Fruit fly (Drosophila melanogaster) whole organism, embryonic: Measurements from ENCODE around the gene h-cup.
A peak's percentile ranks its signal among the peaks of the same experiment; 100 is the strongest.

Experiments
- CG10321 ChIP-seq: fragments of 200-800 bp; sonication (Bioruptor generic); IDR thresholded peaks from 2 replicates; pipeline ENCODE4 v1.3.6; 2022; ENCODE audit warnings: missing biosample characterization, missing genetic modification characterization
- CG10366 ChIP-seq: fragments of 200-800 bp; sonication (Bioruptor generic); IDR thresholded peaks from 2 replicates; pipeline ENCODE4 v1.3.6; 2022; ENCODE audit warnings: missing biosample characterization, missing genetic modification characterization
- CG10979 ChIP-seq: fragments of 200-800 bp; sonication (Bioruptor generic); optimal IDR thresholded peaks from 2 replicates; lab custom pipeline; 2018; ENCODE audit warnings: missing biosample characterization, mild to moderate bottlenecking, missing genetic modification characterization, moderate library complexity
- CG11504 ChIP-seq: fragments of 200-800 bp; sonication (Bioruptor generic); optimal IDR thresholded peaks from 3 replicates; lab custom pipeline; 2019; ENCODE audit warnings: missing biosample characterization, mild to moderate bottlenecking, missing genetic modification characterization, moderate library complexity
- CG12391 ChIP-seq: fragments of 200-800 bp; sonication (Bioruptor generic); optimal IDR thresholded peaks from 3 replicates; lab custom pipeline; 2018; ENCODE audit warnings: missing biosample characterization, mild to moderate bottlenecking, missing genetic modification characterization, moderate library complexity
- CG13424 ChIP-seq: fragments of 200-800 bp; sonication (Bioruptor generic); optimal IDR thresholded peaks from 2 replicates; lab custom pipeline; 2019; ENCODE audit warnings: missing biosample characterization, mild to moderate bottlenecking, missing genetic modification characterization, moderate library complexity
- CG1603 ChIP-seq: fragments of 200-800 bp; sonication (Bioruptor generic); optimal IDR thresholded peaks from 2 replicates; lab custom pipeline; 2019; ENCODE audit warnings: missing biosample characterization, mild to moderate bottlenecking, missing genetic modification characterization, moderate library complexity
- CG17359 ChIP-seq: fragments of 200-800 bp; sonication (Bioruptor generic); optimal IDR thresholded peaks from 3 replicates; lab custom pipeline; 2018; ENCODE audit warnings: missing biosample characterization, mild to moderate bottlenecking, missing genetic modification characterization, moderate library complexity
- CG17361 ChIP-seq: fragments of 200-800 bp; sonication (Bioruptor generic); IDR thresholded peaks from 3 replicates; pipeline ENCODE4 v1.3.6; 2022; ENCODE audit warnings: missing biosample characterization, missing genetic modification characterization
- CG2875 ChIP-seq: fragments of 200-800 bp; sonication (Bioruptor generic); optimal IDR thresholded peaks from 2 replicates; lab custom pipeline; 2017; ENCODE audit warnings: missing biosample characterization, mild to moderate bottlenecking, missing genetic modification characterization, missing genetic modification reagents
- CG31441 ChIP-seq: fragments of 200-800 bp; sonication (Bioruptor generic); IDR thresholded peaks from 2 replicates; pipeline ENCODE4 v1.3.6; 2022; ENCODE audit warnings: missing biosample characterization, missing genetic modification characterization
- CG32772 ChIP-seq: fragments of 200-800 bp; sonication (Bioruptor generic); IDR thresholded peaks from 2 replicates; pipeline ENCODE4 v1.3.6; 2022; ENCODE audit warnings: missing biosample characterization, missing genetic modification characterization
- CG4820 ChIP-seq: fragments of 200-800 bp; sonication (Bioruptor generic); optimal IDR thresholded peaks from 3 replicates; lab custom pipeline; 2016; ENCODE audit warnings: missing biosample characterization, missing genetic modification characterization
- CG6689 ChIP-seq: fragments of 200-800 bp; sonication (Bioruptor generic); IDR thresholded peaks from 2 replicates; pipeline ENCODE4 v1.3.6; 2022; ENCODE audit warnings: missing biosample characterization, missing genetic modification characterization
- CG7786 ChIP-seq: fragments of 200-800 bp; sonication (Bioruptor generic); optimal IDR thresholded peaks from 2 replicates; lab custom pipeline; 2016; ENCODE audit warnings: missing biosample characterization, missing genetic modification characterization
- CG7839 ChIP-seq: fragments of 200-800 bp; sonication (Bioruptor generic); optimal IDR thresholded peaks from 3 replicates; lab custom pipeline; 2018; ENCODE audit warnings: missing biosample characterization, mild to moderate bottlenecking, missing genetic modification characterization, moderate library complexity
- Deaf1 ChIP-seq: fragments of 200-800 bp; optimal IDR thresholded peaks from 3 replicates; lab custom pipeline; 2019; ENCODE audit warnings: missing biosample characterization, mild to moderate bottlenecking, missing genetic modification characterization, moderate library complexity
- ERR ChIP-seq: fragments of 200-800 bp; sonication (Bioruptor generic); optimal IDR thresholded peaks from 2 replicates; lab custom pipeline; 2016; ENCODE audit warnings: missing biosample characterization, missing genetic modification characterization
- Eip74EF ChIP-seq, 2 experiments: fragments of 200-800 bp in 1 of 2; fragments of >200 bp in 1 of 2; sonication (Bioruptor generic) in 1 of 2; optimal IDR thresholded peaks; 2 replicates each; lab custom pipeline; 2017 to 2019; ENCODE audit warnings: missing biosample characterization in 2 of 2, missing genetic modification characterization in 2 of 2, mild to moderate bottlenecking in 1 of 2, moderate library complexity in 1 of 2
- Hmx ChIP-seq: fragments of 200-800 bp; sonication (Bioruptor generic); optimal IDR thresholded peaks from 2 replicates; lab custom pipeline; 2016; ENCODE audit warnings: missing biosample characterization, missing genetic modification characterization
- Hr51 ChIP-seq, 2 experiments: fragments of 200-800 bp; sonication (Bioruptor generic); optimal IDR thresholded peaks; 2 replicates in 1 of 2; 3 replicates in 1 of 2; lab custom pipeline; 2016 to 2018; ENCODE audit warnings: missing biosample characterization in 2 of 2, missing genetic modification characterization in 2 of 2, mild to moderate bottlenecking in 1 of 2, moderate library complexity in 1 of 2
- PHDP ChIP-seq: fragments of 200-800 bp; sonication (Bioruptor generic); optimal IDR thresholded peaks from 3 replicates; lab custom pipeline; 2018; ENCODE audit warnings: missing biosample characterization, mild to moderate bottlenecking, missing genetic modification characterization, moderate library complexity
- Six4 ChIP-seq: fragments of 200-800 bp; sonication (Bioruptor generic); optimal IDR thresholded peaks from 2 replicates; lab custom pipeline; 2016; ENCODE audit warnings: missing biosample characterization, missing genetic modification characterization
- Sox102F ChIP-seq: fragments of 200-800 bp; sonication (Bioruptor generic); optimal IDR thresholded peaks from 2 replicates; lab custom pipeline; 2018; ENCODE audit warnings: missing biosample characterization, mild to moderate bottlenecking, missing genetic modification characterization, moderate library complexity
- Xrp1 ChIP-seq: fragments of 200-800 bp; sonication (Bioruptor generic); IDR thresholded peaks from 2 replicates; pipeline ENCODE4 v1.3.6; 2022; ENCODE audit warnings: missing biosample characterization, missing genetic modification characterization
- ab ChIP-seq: fragments of 200-800 bp; sonication (Bioruptor generic); optimal IDR thresholded peaks from 2 replicates; lab custom pipeline; 2016; ENCODE audit warnings: missing biosample characterization, missing genetic modification characterization
- br ChIP-seq: fragments of >200 bp; optimal IDR thresholded peaks from 2 replicates; lab custom pipeline; 2017
- ci ChIP-seq: fragments of 200-800 bp; sonication (Bioruptor generic); IDR thresholded peaks from 3 replicates; pipeline ENCODE4 v1.3.6; 2022; ENCODE audit warnings: missing biosample characterization, missing genetic modification characterization
- gfzf ChIP-seq: fragments of 200-800 bp; sonication (Bioruptor generic); optimal IDR thresholded peaks from 2 replicates; lab custom pipeline; 2016; ENCODE audit warnings: missing biosample characterization, mild to moderate bottlenecking, missing genetic modification characterization, moderate library complexity
- kni ChIP-seq: fragments of 200-800 bp; sonication (Bioruptor generic); optimal IDR thresholded peaks from 3 replicates; lab custom pipeline; 2017; ENCODE audit warnings: mild to moderate bottlenecking, missing biosample characterization, missing genetic modification reagents, missing genetic modification characterization
- nerfin-1 ChIP-seq: fragments of 200-800 bp; sonication (Bioruptor generic); optimal IDR thresholded peaks from 3 replicates; lab custom pipeline; 2019; ENCODE audit warnings: missing biosample characterization, mild to moderate bottlenecking, missing genetic modification characterization, moderate library complexity
- oc ChIP-seq: fragments of 200-800 bp; sonication (Bioruptor generic); optimal IDR thresholded peaks from 2 replicates; lab custom pipeline; 2018; ENCODE audit warnings: missing biosample characterization, mild to moderate bottlenecking, missing genetic modification characterization, moderate library complexity
- phol ChIP-seq: fragments of 200-800 bp; sonication (Bioruptor generic); optimal IDR thresholded peaks from 3 replicates; lab custom pipeline; 2018; ENCODE audit warnings: missing biosample characterization, mild to moderate bottlenecking, missing genetic modification characterization, moderate library complexity
- pnt ChIP-seq: fragments of 200-800 bp; sonication (Bioruptor generic); optimal IDR thresholded peaks from 3 replicates; lab custom pipeline; 2016; ENCODE audit warnings: missing biosample characterization, missing genetic modification characterization
- row ChIP-seq: fragments of 200-800 bp; sonication (Bioruptor generic); IDR thresholded peaks from 3 replicates; pipeline ENCODE4 v1.3.6; 2022; ENCODE audit warnings: missing biosample characterization, missing genetic modification characterization
- sim ChIP-seq: fragments of 200-800 bp; sonication (Bioruptor generic); IDR thresholded peaks from 2 replicates; pipeline ENCODE4 v1.3.6; 2022; ENCODE audit warnings: missing biosample characterization, missing genetic modification characterization
- sisA ChIP-seq: fragments of 200-800 bp; sonication (Bioruptor generic); IDR thresholded peaks from 2 replicates; pipeline ENCODE4 v1.3.6; 2022; ENCODE audit warnings: missing biosample characterization, missing genetic modification characterization
- slp2 ChIP-seq: fragments of 200-800 bp; sonication (Bioruptor generic); optimal IDR thresholded peaks from 2 replicates; lab custom pipeline; 2016; ENCODE audit warnings: missing biosample characterization, missing genetic modification characterization
- stc ChIP-seq: fragments of 200-800 bp; sonication (Bioruptor generic); IDR thresholded peaks from 2 replicates; pipeline ENCODE4 v1.3.6; 2022; ENCODE audit warnings: missing biosample characterization, missing genetic modification characterization
- ttk ChIP-seq: fragments of 200-800 bp; sonication (Bioruptor generic); IDR thresholded peaks from 2 replicates; pipeline ENCODE4 v2.1.2; 2022; ENCODE audit warnings: missing biosample characterization, missing genetic modification characterization
- wor ChIP-seq: fragments of 200-800 bp; sonication (Bioruptor generic); IDR thresholded peaks from 2 replicates; pipeline ENCODE4 v1.3.6; 2022; ENCODE audit warnings: missing biosample characterization, missing genetic modification characterization

Gene h-cup

dm6 chr3R:15425638-15426487 is 43.1 kb upstream of the h-cup start (continued):
- no peak for TF ChIP-seq pnt (GFP tag; lab: Kevin White, UChicago)
- TF ChIP-seq CG12391, result peak; percentile 18
- no peak for TF ChIP-seq CG32772
- peak; percentile 64 for TF ChIP-seq CG11504 (tag; lab: Kevin White, UChicago)
- peak; percentile 22 for TF ChIP-seq CG1603 (tag; lab: Kevin White, UChicago)
- peak; percentile 40 for TF ChIP-seq sisA
- no peak for TF ChIP-seq CG7786 (GFP tag; lab: Kevin White, UChicago)
- no peak for TF ChIP-seq Eip74EF (GFP tag; optimal IDR thresholded peaks at IDR 0.05; lab: Kevin White, UChicago)
- TF ChIP-seq Six4 (GFP tag; lab: Kevin White, UChicago), result no peak
- peak; percentile 60 for TF ChIP-seq Sox102F
- TF ChIP-seq ab (GFP tag; lab: Kevin White, UChicago), result no peak
- TF ChIP-seq CG17359 (tag; lab: Kevin White, UChicago), result peak; percentile 68
- no peak for TF ChIP-seq gfzf (GFP tag; lab: Kevin White, UChicago)
- 0 out of 3 replicates have a peak, but pooled peaks have one; percentile 64 for TF ChIP-seq ci (GFP tag; lab: Robert Waterston, UW)
- TF ChIP-seq sim (GFP tag; lab: Robert Waterston, UW), result 0 out of 2 replicates have a peak, but pooled peaks have one; percentile 23
- peak; percentile 4 for TF ChIP-seq CG4820 (GFP tag; lab: Kevin White, UChicago)
- peak; percentile 24 for TF ChIP-seq nerfin-1 (tag; lab: Kevin White, UChicago)
- TF ChIP-seq ttk (GFP tag; lab: Robert Waterston, UW), result peak; percentile 56
- 0 out of 2 replicates have a peak, but pooled peaks have one; percentile 20 for TF ChIP-seq Xrp1 (GFP tag; lab: Robert Waterston, UW)
- TF ChIP-seq CG13424 (tag; lab: Kevin White, UChicago), result peak; percentile 6
- peak; percentile 91 for TF ChIP-seq Deaf1 (tag; lab: Kevin White, UChicago)
- 0 out of 3 replicates have a peak, but pooled peaks have one; percentile 17 for TF ChIP-seq row (GFP tag; lab: Robert Waterston, UW)
- TF ChIP-seq Hmx (GFP tag; lab: Kevin White, UChicago), result no peak
- TF ChIP-seq CG10321 (GFP tag; lab: Robert Waterston, UW), result no peak
- peak; percentile 29; the same call in 1 of the 2 replicates for TF ChIP-seq CG10366
- peak; percentile 53 for TF ChIP-seq phol (tag; lab: Kevin White, UChicago)
- no peak for TF ChIP-seq ERR (GFP tag; lab: Kevin White, UChicago)
- 0 out of 2 replicates have a peak, but pooled peaks have one; percentile 34 for TF ChIP-seq CG6689 (GFP tag; lab: Robert Waterston, UW)
- peak; percentile 30 for TF ChIP-seq CG10979 (tag; lab: Kevin White, UChicago)
- 0 out of 3 replicates have a peak, but pooled peaks have one; percentile 16 for TF ChIP-seq CG17361
- TF ChIP-seq slp2, result peak; percentile 20
- peak; percentile 13 for TF ChIP-seq kni (GFP tag; lab: Kevin White, UChicago)
- TF ChIP-seq oc (tag; lab: Kevin White, UChicago), result peak; percentile 14
- no peak for TF ChIP-seq br (lab: Kevin White, UChicago)
- TF ChIP-seq PHDP, result peak; percentile 9
- TF ChIP-seq CG7839, result peak; percentile 14
- TF ChIP-seq stc (GFP tag; lab: Robert Waterston, UW), result peak; percentile 59
- no peak for TF ChIP-seq CG2875 (GFP tag; lab: Kevin White, UChicago)
- TF ChIP-seq Hr51 (GFP tag; optimal IDR thresholded peaks at IDR 0.05; lab: Kevin White, UChicago), result peak in 1 of 2 experiments; percentile 50
- 0 out of 2 replicates have a peak, but pooled peaks have one; percentile 24 for TF ChIP-seq wor (GFP tag; lab: Robert Waterston, UW)
- TF ChIP-seq CG31441 (GFP tag; lab: Robert Waterston, UW), result peak; percentile 45; the same call in 1 of the 2 replicates
